Fruit fly (Drosophila melanogaster): Measurements from ENCODE around the gene CG15734.

DNA sequence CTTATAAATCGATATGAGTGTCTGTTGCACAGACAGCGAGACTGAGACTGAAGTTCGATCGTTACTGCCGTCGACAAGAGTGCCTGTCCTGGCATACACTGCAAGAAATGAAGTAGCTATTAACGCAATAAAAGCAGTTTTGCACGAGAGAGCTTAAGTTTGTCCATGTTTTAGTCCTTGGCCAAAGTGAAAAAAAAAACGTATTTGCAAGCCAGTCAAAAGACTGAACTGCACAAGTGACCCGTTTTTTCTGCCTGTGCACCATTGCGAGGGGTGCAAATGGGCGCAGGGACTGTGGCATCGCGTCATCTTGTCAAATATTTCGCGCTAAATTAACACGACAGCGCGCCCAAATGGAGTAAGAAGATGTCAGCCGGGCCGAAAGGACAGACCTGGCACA lies 11.3 kb downstream of the CG15734 start:
- TF ChIP-seq CG3407 (GFP tag; optimal IDR thresholded peaks at IDR 0.05) (no peak), Max (GFP tag; optimal IDR thresholded peaks at IDR 0.05) (no peak), CG7556 (GFP tag; optimal IDR thresholded peaks at IDR 0.05) (no peak), CG7987 (GFP tag; optimal IDR thresholded peaks at IDR 0.05) (no peak), tap (tag; optimal IDR thresholded peaks at IDR 0.05) (no peak), Abd-B (GFP tag; optimal IDR thresholded peaks at IDR 0.05) (no peak), ci (GFP tag; IDR thresholded peaks at IDR 0.05) (0 out of 3 replicates have a peak, but pooled peaks have one; percentile 15), wek (GFP tag; optimal IDR thresholded peaks at IDR 0.05) (no peak), fd3F (GFP tag; optimal IDR thresholded peaks at IDR 0.05) (no peak), salm (tag; optimal IDR thresholded peaks at IDR 0.05) (no peak), shn (GFP tag; optimal IDR thresholded peaks at IDR 0.05) (no peak), jigr1 (GFP tag; IDR thresholded peaks at IDR 0.05) (no peak), psq (GFP tag; optimal IDR thresholded peaks at IDR 0.05) (no peak), gt (GFP tag; IDR thresholded peaks at IDR 0.05) (no peak)

Data from whole organism, embryonic.